Fruit fly (Drosophila melanogaster): ENCODE results near the gene CG45122.

CG45122 gene

DNA sequence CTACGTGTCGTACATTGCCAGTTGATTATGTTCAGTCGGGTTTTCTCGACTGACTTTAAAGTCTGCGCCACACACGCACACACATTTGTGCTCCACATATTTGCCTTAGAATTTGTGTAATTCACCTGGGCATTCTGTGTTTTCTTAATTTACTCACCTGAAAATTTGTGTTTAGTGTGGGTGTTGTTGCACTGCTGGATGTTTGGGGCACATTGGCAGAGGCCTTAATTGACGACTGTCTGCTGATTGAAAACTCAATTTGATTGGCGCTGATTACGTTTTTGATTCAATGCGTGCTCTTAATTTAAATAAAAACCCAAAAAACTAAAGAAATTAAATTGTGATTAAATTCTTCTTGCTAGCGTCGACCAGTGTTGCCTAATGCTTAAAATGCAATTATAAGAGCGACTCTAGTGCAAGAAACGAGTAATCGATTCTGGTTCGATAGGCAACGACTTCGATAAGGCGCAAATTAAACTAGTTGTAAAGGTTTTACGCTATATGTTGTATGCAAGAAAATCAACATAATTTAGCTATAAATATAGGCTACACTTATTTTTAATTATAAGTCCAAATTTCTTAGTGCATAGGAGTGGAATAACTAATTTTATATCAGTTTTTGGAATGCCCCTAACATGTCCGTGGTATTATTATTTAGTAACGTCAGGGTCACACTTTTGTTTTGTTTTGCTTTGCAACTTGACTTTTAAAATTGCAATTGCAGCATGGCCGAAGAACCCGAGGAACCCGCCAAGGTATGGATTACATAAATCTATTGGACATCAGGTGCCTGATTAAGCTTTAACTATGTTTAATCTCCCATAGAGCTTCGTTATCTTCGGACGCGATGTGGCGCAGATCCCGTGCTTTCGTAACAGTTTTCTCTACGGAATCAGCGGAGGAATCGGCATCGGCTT is 13.4 kb upstream of the CG45122 start, which contains the start of the genes CG46281 and CG46280:
TSS of gene CG46281 (minus strand) at position 51 of the 917 bp plus-strand sequence.
TSS of gene CG46280 (minus strand) at position 403 of the 917 bp plus-strand sequence.
- peak; percentile 13 for TF ChIP-seq Sry-β (GFP tag; optimal IDR thresholded peaks at IDR 0.05)
- peak; percentile 25 for TF ChIP-seq CG1647 (GFP tag; optimal IDR thresholded peaks at IDR 0.05)
- TF ChIP-seq Lim3 (GFP tag; IDR thresholded peaks at IDR 0.05): no peak
- TF ChIP-seq Bdp1 (GFP tag; optimal IDR thresholded peaks at IDR 0.05): peak; percentile 23
- TF ChIP-seq disco-r (GFP tag; optimal IDR thresholded peaks at IDR 0.05): peak; percentile 2
- TF ChIP-seq hb (GFP tag; IDR thresholded peaks at IDR 0.05; ENCODE audit: partially characterized antibody): peak; percentile 67; the same call in 2 of the 3 replicates
- TF ChIP-seq CG13624 (GFP tag; optimal IDR thresholded peaks at IDR 0.05): peak; percentile 43
- TF ChIP-seq slp2 (GFP tag; optimal IDR thresholded peaks at IDR 0.05): no peak
- TF ChIP-seq CG2116 (GFP tag; optimal IDR thresholded peaks at IDR 0.05): peak; percentile 95
- peak; percentile 43 for TF ChIP-seq nerfin-1 (tag; optimal IDR thresholded peaks at IDR 0.05)
- peak; percentile 76 for TF ChIP-seq CHES-1-like (GFP tag; optimal IDR thresholded peaks at IDR 0.05)
- TF ChIP-seq pfk (GFP tag; optimal IDR thresholded peaks at IDR 0.05): no peak
- peak; percentile 45 for TF ChIP-seq Hsf (GFP tag; optimal IDR thresholded peaks at IDR 0.05)
- peak; percentile 50 for TF ChIP-seq Xbp1 (GFP tag; optimal IDR thresholded peaks at IDR 0.05)
- peak; percentile 78 for TF ChIP-seq gfzf (GFP tag; optimal IDR thresholded peaks at IDR 0.05)
- peak; percentile 52; the same call in 2 of the 3 replicates for TF ChIP-seq CG16813 (GFP tag; IDR thresholded peaks at IDR 0.05; ENCODE audit: partially characterized antibody)
- TF ChIP-seq Gug (GFP tag; IDR thresholded peaks at IDR 0.05): no peak
- TF ChIP-seq CG9437 (GFP tag; optimal IDR thresholded peaks at IDR 0.05): peak; percentile 6
- TF ChIP-seq chif (GFP tag; optimal IDR thresholded peaks at IDR 0.05): peak in 1 of 2 experiments; percentile 38
- peak in 1 of 2 experiments; percentile 11 for TF ChIP-seq Hr51 (GFP tag; optimal IDR thresholded peaks at IDR 0.05)
- peak; percentile 66 for TF ChIP-seq Sin3A (optimal IDR thresholded peaks at IDR 0.05)
- TF ChIP-seq CG13775 (GFP tag; optimal IDR thresholded peaks at IDR 0.05): peak; percentile 30
- 0 out of 2 replicates have a peak, but pooled peaks have one; percentile 36 for TF ChIP-seq CG3847 (GFP tag; IDR thresholded peaks at IDR 0.05)
- TF ChIP-seq Doc3 (GFP tag; IDR thresholded peaks at IDR 0.05; ENCODE audit: partially characterized antibody): 0 out of 3 replicates have a peak, but pooled peaks have one; percentile 43
- no peak for TF ChIP-seq CG11696 (GFP tag; IDR thresholded peaks at IDR 0.05)
- peak; percentile 69 for TF ChIP-seq HLH4C (GFP tag; IDR thresholded peaks at IDR 0.05; ENCODE audit: partially characterized antibody)
- TF ChIP-seq CG8290 (GFP tag; optimal IDR thresholded peaks at IDR 0.05): peak; percentile 23
- TF ChIP-seq CG8290 (tag; optimal IDR thresholded peaks at IDR 0.05): no peak
- no peak for TF ChIP-seq CG18599 (GFP tag; optimal IDR thresholded peaks at IDR 0.05)
- TF ChIP-seq Pdp1 (GFP tag; optimal IDR thresholded peaks at IDR 0.05): peak; percentile 31 to 78
- TF ChIP-seq ranshi (GFP tag; IDR thresholded peaks at IDR 0.05): no peak
- TF ChIP-seq CG2120 (GFP tag; optimal IDR thresholded peaks at IDR 0.05): peak; percentile 71
- peak; percentile 83 for TF ChIP-seq hkb (optimal IDR thresholded peaks at IDR 0.05)
- TF ChIP-seq hkb (GFP tag; IDR thresholded peaks at IDR 0.05): peak; percentile 40; the same call in 1 of the 2 replicates
- peak; percentile 66 for TF ChIP-seq MBD-R2 (GFP tag; IDR thresholded peaks at IDR 0.05)
- TF ChIP-seq sug (tag; optimal IDR thresholded peaks at IDR 0.05): no peak
- no peak for TF ChIP-seq hth (optimal IDR thresholded peaks at IDR 0.05)
- TF ChIP-seq luna (GFP tag; optimal IDR thresholded peaks at IDR 0.05): no peak
- TF ChIP-seq CG16863 (GFP tag; optimal IDR thresholded peaks at IDR 0.05): peak; percentile 22
- peak; percentile 1 for TF ChIP-seq cato (GFP tag; optimal IDR thresholded peaks at IDR 0.05; ENCODE audit: borderline replicate concordance)
- peak; percentile 24 for TF ChIP-seq CG33213 (GFP tag; optimal IDR thresholded peaks at IDR 0.05)
- no peak for TF ChIP-seq tna (GFP tag; IDR thresholded peaks at IDR 0.05; ENCODE audit: partially characterized antibody)
- TF ChIP-seq dmrt11E (tag; optimal IDR thresholded peaks at IDR 0.05): peak; percentile 19
- TF ChIP-seq her (GFP tag; optimal IDR thresholded peaks at IDR 0.05): peak; percentile 9
- TF ChIP-seq CG12104 (GFP tag; optimal IDR thresholded peaks at IDR 0.05): no peak
- peak in 1 of 2 experiments; percentile 12 for TF ChIP-seq insv (GFP tag; optimal IDR thresholded peaks at IDR 0.05)
- TF ChIP-seq pzg (GFP tag; optimal IDR thresholded peaks at IDR 0.05): peak; percentile 72
- TF ChIP-seq CG15514 (GFP tag; optimal IDR thresholded peaks at IDR 0.05): peak; percentile 98
